Worm (Caenorhabditis elegans) whole organism, L4/young adult: ENCODE data around the gene rgs-5.

Experiments used
- W03F9.2 ChIP-seq: fragments of 150-350 bp; optimal IDR thresholded peaks from 2 replicates; lab custom pipeline; 2014; ENCODE audit warnings: missing biosample characterization, missing genetic modification characterization
- dao-5 ChIP-seq: sonication (generic microtip); optimal IDR thresholded peaks from 2 replicates; lab custom pipeline; 2016; ENCODE audit warnings: missing genotype, missing genetic modification characterization, moderate library complexity, missing compliant biosample characterization
- him-1 ChIP-seq: sonication (generic microtip); optimal IDR thresholded peaks from 2 replicates; lab custom pipeline; 2016; ENCODE audit warnings: missing genotype, missing genetic modification reagents, missing genetic modification characterization, missing compliant biosample characterization

ce11 chrIII:5715467-5715866, 17.1 kb downstream of the rgs-5 start:
- peak; percentile 25 for TF ChIP-seq him-1 (tag; lab: Kevin White, UChicago)
- no peak for TF ChIP-seq dao-5
- peak; percentile 1 for TF ChIP-seq W03F9.2 (tag; lab: Kevin White, UChicago)
